Worm (Caenorhabditis elegans): ENCODE results near the gene ins-12.

DNA sequence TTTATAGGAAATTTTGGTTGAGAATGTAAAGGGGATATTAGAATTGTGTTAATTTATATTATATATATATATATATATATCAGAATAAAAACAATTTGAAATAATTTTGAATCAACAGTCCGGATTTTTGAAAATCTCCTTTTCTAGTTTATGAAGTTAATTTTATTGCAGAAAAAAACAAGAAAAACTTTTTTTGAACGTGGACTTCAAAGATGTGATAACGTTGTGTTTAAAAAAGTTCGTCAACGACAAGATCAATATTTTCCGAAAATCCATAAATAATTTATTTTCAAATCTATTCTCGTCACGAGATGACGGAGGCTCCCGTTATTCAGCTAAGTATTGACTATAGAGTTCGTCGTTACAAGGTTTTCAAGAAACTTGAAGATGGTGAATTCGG, 16.9 kb upstream of the ins-12 start, which contains the start of gene C17C3.11:
- TF ChIP-seq med-1 (GFP tag; optimal IDR thresholded peaks at IDR 0.05; ENCODE audit: insufficient read depth) (no peak), ref-1 (GFP tag; conservative IDR thresholded peaks at IDR 0.05) (no peak), klf-2 (GFP tag; conservative IDR thresholded peaks at IDR 0.05) (no peak), T22C8.4 (GFP tag; IDR thresholded peaks at IDR 0.05) (no peak), flt-1 (GFP tag; IDR thresholded peaks at IDR 0.05) (no peak), cog-1 (tag; optimal IDR thresholded peaks at IDR 0.05) (no peak)

All from whole organism, midembryonic.